Worm (Caenorhabditis elegans): Measurements from ENCODE around the gene B0035.21.

- TF ChIP-seq tbx-9 (tag; optimal IDR thresholded peaks at IDR 0.05; ENCODE audit: borderline replicate concordance) (no peak), pha-4 (tag; optimal IDR thresholded peaks at IDR 0.05) (no peak), hsf-1 (GFP tag; IDR thresholded peaks at IDR 0.05) (no peak), K11D2.4 (GFP tag; IDR thresholded peaks at IDR 0.05) (no peak), madf-6 (GFP tag; IDR thresholded peaks at IDR 0.05) (no peak; the same call in 1 of the 2 replicates)
These were observed 7.1 kb upstream of the B0035.21 start, which contains the start of gene B0035.18 for ce11 chrIV:11319884-11320362.

Measured in whole organism, young adult.